Fruit fly (Drosophila melanogaster) S2 (cell line): ENCODE measurements around the gene Keap1.

Experiments
- CG8478 ChIP-seq: fragments of >200 bp; optimal IDR thresholded peaks from 2 replicates; lab custom pipeline; 2018
- CTCF ChIP-seq, 2 experiments: fragments of >200 bp; optimal IDR thresholded peaks; 2 replicates each; lab custom pipeline; 2018

DNA sequence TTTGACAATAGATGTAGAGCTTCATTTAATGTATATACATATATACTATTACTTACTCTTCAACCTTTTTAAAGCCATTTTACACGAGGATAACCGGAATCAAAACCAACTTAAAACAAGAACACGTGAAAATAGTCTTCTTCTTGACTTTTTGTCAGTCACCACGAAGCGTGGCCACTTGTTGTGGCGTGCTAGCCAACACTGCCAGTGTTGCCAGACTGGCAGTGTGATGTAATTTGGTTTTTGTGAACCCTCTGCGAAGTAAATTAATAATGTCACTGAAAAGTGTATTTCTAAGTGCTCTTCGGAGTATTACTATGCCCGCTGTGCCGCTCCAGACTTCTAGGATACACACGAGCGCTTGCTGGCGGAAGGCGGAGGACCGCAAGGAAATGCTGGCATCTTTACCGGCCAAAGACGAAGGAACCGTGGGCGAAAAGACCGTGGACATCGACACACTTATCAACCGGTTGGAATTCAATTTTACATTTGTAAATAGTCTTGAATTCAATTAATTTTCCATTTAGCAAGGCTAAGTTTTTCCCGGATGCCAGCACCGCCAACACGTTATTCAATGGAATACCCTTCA lies 7.1 kb downstream of the Keap1 start, which contains the start of the genes Ns1 and mRpS11:
- TF ChIP-seq CG8478 (lab: Kevin White, UChicago) (no peak), CTCF (optimal IDR thresholded peaks at IDR 0.05; lab: Kevin White, UChicago) (peak; percentile 14 to 34)
